Worm (Caenorhabditis elegans) whole organism, dauer: Measurements from ENCODE around the gene clhm-1.
"Not testable (repeated sequence)": the region's sequence is repeated elsewhere in the genome, so short reads cannot be mapped to it uniquely, and the experiment has no call there.

Experiments
- unc-62 ChIP-seq: sonication (generic microtip); optimal IDR thresholded peaks from 2 replicates; lab custom pipeline; 2017; ENCODE audit warnings: missing biosample characterization, missing genetic modification reagents, missing genetic modification characterization

clhm-1 gene

ce11 chrII:6870803-6871202, at the start of gene clhm-1:
Gene clhm-1 (minus strand): TSS chrII:6871009.
- no peak for TF ChIP-seq unc-62 (GFP tag; lab: Kevin White, UChicago)

ce11 chrII:6919363-6919851, 48.6 kb upstream of the clhm-1 start, which contains the start of gene B0252.1:
Gene B0252.1 (plus strand): TSS chrII:6919680.
- TF ChIP-seq unc-62 (GFP tag; lab: Kevin White, UChicago) = no peak

ce11 chrII:6918862-6919261, 48.1 kb upstream of the clhm-1 start, which contains the start of gene B0252.5:
Gene B0252.5 (minus strand): TSS chrII:6918878.
- no peak for TF ChIP-seq unc-62 (GFP tag; lab: Kevin White, UChicago)

DNA sequence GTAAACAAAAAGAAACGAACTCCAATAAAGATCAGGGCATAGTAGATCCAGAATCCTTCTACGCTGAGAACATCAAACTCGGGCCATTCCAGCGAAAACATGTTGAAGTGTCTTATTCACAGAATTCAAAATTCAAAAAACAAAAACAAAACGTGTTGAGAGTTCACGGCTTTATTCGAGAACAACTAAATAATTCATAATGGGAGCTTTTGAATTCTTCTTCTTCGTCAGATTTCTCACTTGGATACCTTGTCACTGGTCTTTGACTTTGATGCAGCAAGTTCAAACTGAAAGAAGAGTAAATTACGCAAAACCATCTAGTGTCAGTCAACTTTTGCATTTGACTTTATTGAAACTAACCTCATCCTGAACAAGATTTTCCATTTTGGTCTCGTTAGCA, 46.9 kb upstream of the clhm-1 start, which contains the start of gene B0252.11:
B0252.11 (minus strand) TSS at position 101 of the 400 bp plus-strand sequence.
- no peak for TF ChIP-seq unc-62 (GFP tag; lab: Kevin White, UChicago)

DNA sequence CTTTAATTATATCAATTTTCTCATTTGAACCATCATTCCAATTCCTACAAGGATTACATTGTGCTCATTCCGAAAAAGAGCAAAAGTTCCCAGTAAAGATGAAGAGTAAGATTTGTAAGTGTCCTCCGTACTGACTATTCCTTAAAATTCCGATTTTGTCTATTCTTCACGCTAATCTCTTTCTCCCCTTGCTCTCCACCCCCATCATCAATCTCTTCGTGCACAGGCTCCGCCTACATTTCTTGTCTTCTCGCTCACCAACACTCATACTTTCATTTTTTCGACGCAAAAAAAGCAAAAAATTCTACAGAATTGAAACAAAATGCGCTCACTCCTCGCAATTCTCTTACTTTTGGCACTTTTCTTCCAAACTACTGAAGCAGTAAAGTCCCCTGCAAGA, 45.1 kb upstream of the clhm-1 start, which contains the start of gene B0252.8:
B0252.8 (plus strand) TSS at position 292 of the 400 bp plus-strand sequence.
- TF ChIP-seq unc-62 (GFP tag; lab: Kevin White, UChicago) = no peak

DNA sequence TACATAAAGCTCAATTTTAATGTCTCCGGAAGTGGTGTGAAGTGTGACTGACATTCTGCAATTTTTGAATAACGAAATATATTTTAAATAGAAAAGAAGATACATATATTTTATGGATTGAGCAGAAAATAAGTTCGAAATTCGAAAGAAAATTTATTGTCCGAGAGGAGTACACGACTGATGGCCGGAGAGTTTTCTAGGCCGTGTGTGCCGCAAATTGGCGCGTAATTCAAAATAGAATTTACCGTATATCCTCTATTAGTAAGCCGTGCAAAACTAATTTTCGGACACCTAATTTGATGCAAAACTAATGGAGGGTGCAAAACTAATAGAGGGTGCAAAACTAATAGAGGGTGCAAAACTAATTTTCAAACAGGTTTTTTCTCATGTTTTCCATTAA, 42.5 kb upstream of the clhm-1 start, which contains the start of gene cyn-10:
cyn-10 (minus strand) TSS at position 57 of the 400 bp plus-strand sequence.
- TF ChIP-seq unc-62 (GFP tag; lab: Kevin White, UChicago) = no peak

ce11 chrII:6909568-6910122, 38.8 kb upstream of the clhm-1 start, which contains the start of gene asm-1:
Gene asm-1 (plus strand): TSS chrII:6910072.
- TF ChIP-seq unc-62 (GFP tag; lab: Kevin White, UChicago) = no peak

ce11 chrII:6908689-6909088, 37.9 kb upstream of the clhm-1 start:
- no peak for TF ChIP-seq unc-62 (GFP tag; lab: Kevin White, UChicago)

DNA sequence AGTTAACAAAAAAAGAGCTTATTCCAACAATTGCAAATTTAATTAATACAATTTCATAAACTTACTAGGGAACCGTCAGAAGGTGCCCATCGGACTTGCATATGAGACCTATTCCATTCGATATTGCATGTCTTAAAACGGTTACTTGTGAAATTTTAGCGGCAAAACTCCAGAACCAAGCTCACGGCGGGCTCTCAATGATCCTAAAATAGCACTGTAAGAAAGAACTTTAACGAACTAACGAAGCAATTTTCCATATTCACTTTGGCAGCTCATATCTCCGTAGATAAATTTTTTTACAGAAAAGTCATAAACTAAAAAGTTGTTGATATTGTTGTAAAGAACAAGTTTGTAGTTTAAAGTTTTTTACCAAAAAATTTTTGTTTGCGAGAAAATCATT, 36.8 kb upstream of the clhm-1 start, which contains the start of gene B0252.3:
B0252.3 (minus strand) TSS at position 101 of the 400 bp plus-strand sequence.
- not testable (repeated sequence) for TF ChIP-seq unc-62 (GFP tag; lab: Kevin White, UChicago)

DNA sequence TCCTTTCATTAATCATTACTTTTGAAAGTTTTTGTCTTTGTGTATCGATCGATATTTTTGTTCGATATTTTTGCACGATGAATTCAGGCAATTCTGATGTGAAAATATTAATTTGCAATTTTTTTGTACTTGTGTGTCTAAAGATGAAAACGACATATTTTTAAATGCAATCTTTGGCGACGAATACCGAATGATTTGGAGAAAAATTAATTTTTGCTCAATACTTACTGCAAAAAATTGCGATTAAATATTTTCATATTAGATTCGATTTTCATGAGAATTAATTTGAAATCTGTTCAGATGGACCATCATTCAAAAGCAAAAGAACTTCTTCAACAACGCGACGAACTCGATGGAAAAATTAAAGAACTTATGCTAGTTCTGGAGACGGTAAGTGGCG, 31.0 kb upstream of the clhm-1 start, which contains the start of gene psmd-9:
psmd-9 (plus strand) TSS at position 301 of the 400 bp plus-strand sequence.
- no peak for TF ChIP-seq unc-62 (GFP tag; lab: Kevin White, UChicago)

ce11 chrII:6900708-6901107, 29.9 kb upstream of the clhm-1 start:
- no peak for TF ChIP-seq unc-62 (GFP tag; lab: Kevin White, UChicago)

DNA sequence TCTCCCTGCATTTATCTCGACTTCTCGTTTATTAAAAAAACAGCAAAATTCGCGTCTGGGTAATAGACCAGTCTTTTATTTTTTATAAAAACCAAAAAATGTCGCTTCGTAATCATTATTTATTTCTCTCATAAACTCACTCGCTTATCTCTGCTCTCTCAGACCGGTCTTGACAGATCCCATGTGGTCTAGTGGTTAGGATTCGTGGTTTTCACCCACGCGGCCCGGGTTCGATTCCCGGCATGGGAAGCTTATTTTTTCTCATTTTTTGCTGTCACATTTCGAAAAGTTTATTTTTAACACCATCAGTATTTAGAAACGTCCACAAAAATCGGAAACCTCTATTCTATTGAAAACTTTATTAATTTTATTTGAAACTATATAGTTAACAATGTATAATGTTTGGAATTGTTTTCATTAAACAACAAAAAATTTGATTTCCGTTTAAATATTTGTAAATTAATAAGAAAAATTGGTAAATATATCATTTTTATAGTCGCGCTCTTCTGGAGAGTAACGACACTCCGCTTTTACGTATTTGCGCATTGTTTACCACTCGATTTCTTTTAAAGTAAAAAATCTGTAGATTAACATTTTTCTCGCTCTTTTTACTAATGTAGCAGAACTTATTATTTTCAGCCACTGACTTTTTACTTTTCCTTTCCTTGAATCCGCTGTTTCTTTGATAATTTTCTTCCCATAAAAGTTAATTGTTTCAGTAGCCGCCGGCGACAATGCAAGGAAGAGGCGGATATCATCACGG, 27.4 kb upstream of the clhm-1 start, which contains the start of gene hrpl-1:
hrpl-1 (plus strand) TSS at position 713 of the 763 bp plus-strand sequence.
- no peak for TF ChIP-seq unc-62 (GFP tag; lab: Kevin White, UChicago)

ce11 chrII:6897507-6897906, 26.7 kb upstream of the clhm-1 start, which contains the start of gene C44B7.11:
Gene C44B7.11 (minus strand): TSS chrII:6897540.
- no peak for TF ChIP-seq unc-62 (GFP tag; lab: Kevin White, UChicago)

DNA sequence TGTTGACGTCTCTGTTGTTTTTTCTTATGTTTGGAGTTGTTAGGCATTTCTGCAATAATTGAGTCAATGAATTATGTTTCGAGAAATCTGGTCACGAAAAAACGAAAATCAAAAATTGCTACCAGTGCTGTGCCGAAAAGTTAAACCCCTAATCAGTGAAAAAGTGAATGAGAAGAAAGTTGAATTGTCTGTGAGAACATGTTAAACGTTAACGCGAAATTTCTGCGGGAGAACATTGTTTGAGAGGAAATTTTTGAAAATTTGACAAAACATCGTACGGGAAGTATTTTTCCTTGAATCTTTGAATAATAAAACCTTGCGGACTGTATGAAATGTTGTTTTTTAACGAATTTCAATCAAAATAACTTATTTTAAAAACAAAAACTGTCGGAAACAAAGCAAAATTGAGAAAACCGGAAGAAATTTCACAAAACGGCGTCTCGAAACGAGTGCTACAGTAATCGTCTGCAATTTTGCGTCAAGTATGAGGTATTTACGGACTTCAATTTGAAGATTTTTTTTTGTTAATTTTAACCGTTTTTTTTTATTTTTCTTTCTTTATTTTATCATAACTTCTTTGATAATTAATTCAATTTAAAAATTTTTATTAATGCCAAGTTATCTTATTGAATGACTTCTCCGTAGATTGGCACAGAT, 22.9 kb upstream of the clhm-1 start, which contains the start of gene adal-1:
adal-1 (minus strand) TSS at position 51 of the 657 bp plus-strand sequence.
- TF ChIP-seq unc-62 (GFP tag; lab: Kevin White, UChicago) = no peak

DNA sequence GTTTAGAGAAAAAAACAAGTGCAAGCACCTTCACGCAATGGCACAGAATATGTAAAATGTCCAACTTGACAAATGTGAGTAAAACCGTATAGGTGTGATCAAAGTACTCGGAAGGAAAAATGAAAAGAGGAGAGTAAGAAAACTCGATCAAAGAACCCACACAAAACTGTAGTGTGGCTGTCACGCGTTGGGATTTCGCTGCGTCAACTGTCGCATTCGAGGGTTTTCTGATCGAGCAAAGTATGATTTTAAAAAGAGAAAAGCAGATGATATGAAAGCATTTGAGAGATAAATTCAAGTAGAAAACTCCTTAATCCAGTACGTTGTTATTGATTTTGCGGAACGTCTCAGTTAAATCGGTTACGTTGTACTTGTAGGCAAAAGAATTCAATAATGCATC, 21.0 kb upstream of the clhm-1 start:
- no peak for TF ChIP-seq unc-62 (GFP tag; lab: Kevin White, UChicago)
